Fruit fly (Drosophila melanogaster) ovary, adult (tissue): ENCODE results near the gene nAChRalpha3.
A peak's percentile ranks its signal among the peaks of the same experiment; 100 is the strongest.

Experiments used
- CG17801 ChIP-seq: fragments of 200-800 bp; optimal IDR thresholded peaks from 2 replicates; lab custom pipeline; 2019; ENCODE audit warnings: missing biosample characterization, mild to moderate bottlenecking, missing genetic modification characterization, moderate library complexity; ENCODE audit not compliant: partially characterized antibody

nAChRalpha3 gene

dm6 chrX:8367069-8367468 lies at the start of gene nAChRalpha3:
nAChRalpha3 (minus strand) TSS chrX:8367169.
- TF ChIP-seq CG17801 (GFP tag; lab: Kevin White, UChicago) = no peak

- no peak for TF ChIP-seq CG17801 (GFP tag; lab: Kevin White, UChicago)
These were observed 49.2 kb upstream of the nAChRalpha3 start for dm6 chrX:8416209-8416608.

DNA sequence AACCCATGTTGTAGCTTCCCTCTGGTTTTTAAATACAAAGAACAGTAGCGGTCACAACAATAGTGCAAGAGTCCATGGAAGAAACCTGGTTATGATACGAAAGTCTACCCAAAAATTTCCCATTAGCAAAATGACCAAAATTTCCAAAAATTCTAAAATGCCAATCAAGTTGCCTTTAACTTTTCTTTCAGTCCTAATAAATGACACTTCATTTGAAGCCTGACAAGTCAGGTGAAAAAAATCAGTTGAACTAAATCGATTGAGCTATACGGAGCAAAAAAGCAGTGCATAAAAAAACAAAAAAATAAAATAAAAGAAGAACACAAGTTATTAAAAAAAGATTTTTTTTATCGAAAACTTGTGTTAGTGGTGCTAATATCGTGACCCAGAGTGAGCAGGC lies 48.6 kb upstream of the nAChRalpha3 start:
- TF ChIP-seq CG17801 (GFP tag; lab: Kevin White, UChicago) = no peak

DNA sequence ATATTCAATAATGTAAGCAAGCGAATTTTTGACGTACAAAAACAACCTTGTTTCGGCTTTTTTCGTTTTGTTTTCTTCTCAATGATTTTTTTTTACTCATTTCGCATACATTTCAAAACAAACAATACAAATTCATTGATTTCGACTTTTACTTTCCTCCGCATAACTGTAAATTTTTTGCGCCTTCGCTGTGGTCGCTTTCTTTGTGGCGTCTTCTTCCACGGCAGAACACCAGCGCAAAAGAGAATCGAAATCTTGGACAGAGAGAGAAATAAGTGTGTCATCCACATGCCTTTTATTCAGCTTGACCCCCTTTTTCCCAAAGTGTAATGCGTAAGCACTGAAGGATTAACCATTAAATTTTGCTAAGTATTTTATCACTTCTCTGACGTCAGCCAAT lies 47.4 kb upstream of the nAChRalpha3 start:
- TF ChIP-seq CG17801 (GFP tag; lab: Kevin White, UChicago) = no peak

DNA sequence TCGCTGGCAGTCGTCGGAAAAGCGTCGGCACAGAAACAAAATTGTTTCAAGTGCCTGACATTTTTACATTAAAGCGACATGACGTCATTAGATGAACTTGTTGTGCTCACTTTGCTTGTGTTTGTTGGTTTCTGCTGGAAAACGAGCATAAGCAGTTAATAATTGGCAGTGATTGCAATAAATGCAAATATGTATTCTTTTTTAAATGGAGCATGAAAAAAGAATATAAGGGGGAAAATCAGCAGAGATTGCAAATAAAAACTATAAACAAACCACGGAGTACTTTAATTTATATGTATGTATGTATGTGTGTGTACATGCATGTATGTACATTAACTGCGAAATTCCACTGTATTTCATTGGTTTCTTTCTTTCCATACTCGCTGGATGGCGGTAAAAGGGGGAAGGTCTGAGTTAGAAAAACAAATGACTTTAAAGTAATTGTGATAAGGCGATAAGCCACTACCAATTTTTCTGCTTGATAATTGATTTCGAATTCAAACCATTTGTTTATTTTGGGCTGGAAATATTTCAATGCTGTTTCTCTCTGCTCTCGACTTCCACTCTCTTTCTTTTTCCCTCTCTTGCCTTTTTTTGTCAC lies 46.6 kb upstream of the nAChRalpha3 start:
- TF ChIP-seq CG17801 (GFP tag; lab: Kevin White, UChicago) = peak; percentile 53

dm6 chrX:8412197-8413160 lies 45.5 kb upstream of the nAChRalpha3 start:
- TF ChIP-seq CG17801 (GFP tag; lab: Kevin White, UChicago) = peak; percentile 54

DNA sequence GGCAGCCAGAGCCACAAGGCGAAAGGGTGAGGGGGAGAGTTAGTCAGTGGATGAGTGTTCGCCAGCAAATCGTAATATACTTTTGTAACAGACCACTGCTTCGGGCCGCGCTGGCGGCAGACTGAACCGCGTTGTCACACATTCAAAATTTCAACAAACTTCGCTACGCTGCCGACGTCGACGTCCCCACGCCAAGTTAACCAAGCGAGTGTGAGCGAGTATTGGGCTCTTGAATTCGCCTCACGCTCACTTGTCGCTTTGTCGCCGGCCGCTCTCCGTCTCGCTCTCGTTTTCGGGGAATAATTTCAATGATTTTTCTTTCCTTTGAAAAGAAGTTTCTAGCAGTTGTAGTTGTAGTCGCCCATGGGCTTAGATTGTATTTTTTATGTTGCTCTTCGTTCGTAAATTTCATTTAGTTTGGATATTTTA lies 44.6 kb upstream of the nAChRalpha3 start, which contains the start of gene lawc:
lawc (minus strand) TSS at position 127 of the 429 bp plus-strand sequence.
- TF ChIP-seq CG17801 (GFP tag; lab: Kevin White, UChicago) = peak; percentile 96

DNA sequence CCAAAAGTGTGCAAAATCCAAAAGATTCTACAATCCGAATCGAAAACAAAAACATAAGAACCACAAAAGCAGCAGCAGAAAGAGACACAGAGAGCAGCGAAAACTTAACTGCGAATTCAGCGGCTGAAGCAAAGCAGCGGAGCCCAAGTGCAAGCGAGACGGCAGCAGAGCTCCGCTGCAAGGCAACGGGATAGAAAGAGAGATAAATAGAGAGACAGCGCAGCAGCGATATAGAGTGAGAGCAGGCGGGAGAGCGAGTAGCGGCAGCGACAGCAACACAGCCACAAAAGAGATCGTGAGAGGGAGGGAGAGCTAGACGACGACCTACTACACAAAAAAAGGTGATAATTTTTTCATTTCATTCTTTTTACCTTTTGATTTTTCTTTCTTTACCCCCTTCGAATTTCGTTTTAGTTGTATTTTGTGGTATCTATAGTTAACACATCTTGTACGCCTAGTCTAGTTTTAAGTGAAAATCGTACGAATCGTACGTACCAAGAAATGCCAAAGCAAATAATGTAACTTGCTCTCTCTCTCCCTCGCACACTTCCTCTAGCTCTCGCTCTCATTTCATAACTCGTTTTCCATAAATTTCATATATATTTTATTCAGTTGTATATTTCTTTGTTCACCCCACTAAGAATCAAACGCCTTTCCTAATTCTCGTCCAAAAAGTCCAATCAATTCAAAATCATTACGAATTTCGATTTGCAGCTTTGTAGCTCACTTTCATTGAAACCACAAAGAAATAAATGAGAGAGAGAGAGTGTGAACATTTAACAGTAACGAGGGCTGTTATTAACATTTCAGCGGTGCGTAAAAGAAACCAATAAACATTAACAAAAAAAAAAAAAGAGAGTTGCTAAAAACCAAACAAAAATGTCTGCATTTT lies 43.6 kb upstream of the nAChRalpha3 start:
- TF ChIP-seq CG17801 (GFP tag; lab: Kevin White, UChicago) = peak; percentile 92

- peak; percentile 99 for TF ChIP-seq CG17801 (GFP tag; lab: Kevin White, UChicago)
These were observed 42.8 kb upstream of the nAChRalpha3 start for dm6 chrX:8409793-8410192.

- peak; percentile 1 for TF ChIP-seq CG17801 (GFP tag; lab: Kevin White, UChicago)
These were observed 42.0 kb upstream of the nAChRalpha3 start, which contains the start of gene Trf2 for dm6 chrX:8408971-8409455. Trf2 (plus strand) TSS chrX:8409272.

DNA sequence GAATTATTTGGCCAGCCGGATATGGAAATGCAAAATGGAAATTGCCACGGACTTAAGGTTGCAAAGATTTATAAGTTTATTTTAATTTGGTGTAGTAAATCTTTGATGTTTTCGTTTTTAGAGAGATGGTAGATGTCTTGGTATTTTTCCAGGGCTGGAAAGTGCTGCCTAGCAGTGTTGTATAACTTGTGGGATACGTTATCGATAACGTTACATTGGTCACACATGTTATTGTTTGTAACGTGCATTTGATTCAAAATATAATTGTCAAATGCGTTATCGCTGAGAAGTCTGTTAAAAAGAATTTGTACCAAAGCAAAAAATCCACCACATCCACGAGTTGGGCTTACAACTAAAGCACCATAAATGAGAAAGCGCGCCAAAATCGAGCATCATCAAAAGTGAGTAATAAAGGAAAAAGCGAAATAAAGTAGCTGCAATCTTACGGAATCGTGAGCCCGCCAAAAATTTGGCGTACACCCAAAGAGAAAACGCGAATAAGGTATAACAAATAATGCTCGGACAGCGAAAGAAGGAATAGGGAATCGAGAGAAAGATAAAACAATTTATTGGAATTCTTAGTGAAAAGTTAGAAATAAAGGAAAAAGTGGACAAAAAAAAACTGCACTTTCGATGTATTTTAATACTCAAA lies 40.3 kb upstream of the nAChRalpha3 start, which contains the start of gene PIG-T:
PIG-T (minus strand) TSS at position 140 of the 652 bp plus-strand sequence.
- peak; percentile 14 for TF ChIP-seq CG17801 (GFP tag; lab: Kevin White, UChicago)

DNA sequence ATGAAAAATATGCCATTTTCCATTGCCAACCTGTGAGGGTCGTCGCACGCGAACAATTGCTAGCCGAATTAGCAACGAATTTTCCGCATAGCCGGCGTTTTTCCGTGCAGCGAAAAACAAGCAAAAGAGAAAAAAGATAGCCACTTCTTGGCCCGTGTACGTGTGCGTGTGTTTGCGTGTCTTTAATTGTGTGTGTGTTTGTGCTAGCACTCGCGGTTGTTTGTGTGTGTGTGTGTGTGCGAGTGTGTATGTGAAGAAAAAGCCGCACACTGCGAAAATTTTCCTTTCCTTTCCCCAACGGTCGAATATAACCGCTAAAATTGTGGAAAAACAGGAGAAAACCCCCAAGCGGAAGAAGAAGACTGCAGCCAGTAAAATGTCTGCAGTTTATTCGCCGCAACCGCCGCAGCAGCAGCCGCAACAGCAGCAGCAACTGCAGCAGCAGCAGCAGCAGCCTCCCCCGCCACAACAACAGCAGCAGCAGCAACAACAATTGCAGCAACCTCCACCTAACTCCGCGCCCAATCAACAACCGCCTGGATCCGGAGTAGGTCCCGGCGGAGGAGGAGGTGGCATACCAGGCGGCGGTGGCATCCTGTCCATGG lies 32.2 kb upstream of the nAChRalpha3 start:
- no peak for TF ChIP-seq CG17801 (GFP tag; lab: Kevin White, UChicago)
